Worm (Caenorhabditis elegans): ENCODE measurements around the gene F41H10.2.

DNA sequence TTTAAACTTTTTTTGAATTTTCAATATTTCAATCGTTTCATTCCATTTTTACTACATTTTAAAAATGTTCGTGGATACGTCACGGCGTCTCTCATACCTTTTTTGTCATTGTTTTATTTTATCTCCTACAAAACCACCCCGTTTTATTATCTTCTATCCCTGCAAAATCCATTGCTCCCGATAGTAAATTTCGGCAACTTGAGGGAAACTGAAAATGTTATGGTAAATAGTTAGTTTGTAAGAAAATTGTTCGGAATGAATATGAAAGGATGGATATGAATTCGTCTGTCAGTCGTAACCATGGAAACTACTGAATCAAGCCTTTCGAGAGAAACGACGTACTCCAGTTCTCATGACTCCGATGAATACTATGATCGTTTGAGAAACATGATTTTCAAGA is at the start of gene F41H10.2:
- TF ChIP-seq nhr-6 (tag; optimal IDR thresholded peaks at IDR 0.05) = no peak
- TF ChIP-seq zag-1 (tag; optimal IDR thresholded peaks at IDR 0.05) = no peak
- no peak for TF ChIP-seq egl-43 (GFP tag; IDR thresholded peaks at IDR 0.05)
- TF ChIP-seq ceh-20 (GFP tag; IDR thresholded peaks at IDR 0.05) = no peak
- TF ChIP-seq php-3 (GFP tag; IDR thresholded peaks at IDR 0.05) = no peak
- no peak for TF ChIP-seq unc-62 (GFP tag; optimal IDR thresholded peaks at IDR 0.05 in 1 of 2)
- TF ChIP-seq unc-62 (tag; optimal IDR thresholded peaks at IDR 0.05) = no peak
- TF ChIP-seq lir-3 (tag; optimal IDR thresholded peaks at IDR 0.05) = no peak
- no peak for TF ChIP-seq pqm-1 (tag; optimal IDR thresholded peaks at IDR 0.05)
- TF ChIP-seq nhr-237 (tag; optimal IDR thresholded peaks at IDR 0.05) = no peak
- no peak for TF ChIP-seq ama-1 (optimal IDR thresholded peaks at IDR 0.05)
- no peak for TF ChIP-seq tra-1 (GFP tag; IDR thresholded peaks at IDR 0.05)

Measured in whole organism, L4 larva.